Fruit fly (Drosophila melanogaster): ENCODE measurements around the gene p130CAS.

The p130CAS gene

DNA sequence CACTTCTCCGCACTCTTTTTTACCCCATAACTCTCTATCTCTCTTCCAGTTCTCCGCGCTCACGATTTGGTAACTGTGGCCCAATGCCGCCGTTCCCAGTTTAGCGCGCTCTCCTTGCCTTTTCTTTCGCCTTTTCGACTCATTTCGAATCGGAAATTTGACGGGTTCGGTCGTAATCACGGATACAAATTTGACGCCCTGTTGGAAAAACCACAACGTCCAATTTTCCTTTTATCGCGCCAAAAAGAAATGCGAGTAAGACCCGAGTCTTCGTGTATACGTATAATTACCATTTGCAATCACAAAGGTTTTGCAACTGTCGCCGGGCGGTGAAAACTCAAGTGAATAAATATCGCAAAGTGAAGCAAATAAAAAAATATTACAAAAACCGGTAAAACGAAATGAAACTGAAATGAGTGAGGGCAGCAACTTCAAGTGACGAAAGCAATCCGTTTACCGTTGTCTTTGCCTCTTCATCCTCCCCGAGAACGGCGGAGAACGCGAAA, 23.3 kb upstream of the p130CAS start, which contains the start of gene Pdk1 (continued):
- no peak for TF ChIP-seq CG31365 (tag; optimal IDR thresholded peaks at IDR 0.05)
- no peak for TF ChIP-seq pzg (GFP tag; optimal IDR thresholded peaks at IDR 0.05)
- TF ChIP-seq pnt (GFP tag; optimal IDR thresholded peaks at IDR 0.05) = no peak
- peak; percentile 34; the same call in 1 of the 2 replicates for TF ChIP-seq Nf-YA (GFP tag; IDR thresholded peaks at IDR 0.05)
- TF ChIP-seq CG11696 (GFP tag; IDR thresholded peaks at IDR 0.05) = no peak
- TF ChIP-seq amos (GFP tag; IDR thresholded peaks at IDR 0.05; ENCODE audit: partially characterized antibody) = peak; percentile 52; the same call in 1 of the 2 replicates
- TF ChIP-seq da (GFP tag; optimal IDR thresholded peaks at IDR 0.05) = no peak
- TF ChIP-seq scrt (GFP tag; optimal IDR thresholded peaks at IDR 0.05) = peak; percentile 71
- no peak for TF ChIP-seq Sox100B (GFP tag; optimal IDR thresholded peaks at IDR 0.05)
- TF ChIP-seq CG12769 (tag; optimal IDR thresholded peaks at IDR 0.05) = peak; percentile 83
- TF ChIP-seq CG13287 (GFP tag; IDR thresholded peaks at IDR 0.05; ENCODE audit: partially characterized antibody) = peak; percentile 44; the same call in 1 of the 2 replicates
- no peak for TF ChIP-seq twi (tag; optimal IDR thresholded peaks at IDR 0.05)
- TF ChIP-seq fd96Cb (tag; optimal IDR thresholded peaks at IDR 0.05) = no peak
- no peak for TF ChIP-seq CG3281 (GFP tag; optimal IDR thresholded peaks at IDR 0.05)
- no peak for TF ChIP-seq ttk (GFP tag; IDR thresholded peaks at IDR 0.05)
- TF ChIP-seq CG6854 (GFP tag; optimal IDR thresholded peaks at IDR 0.05) = no peak
- TF ChIP-seq CG1647 (GFP tag; optimal IDR thresholded peaks at IDR 0.05) = no peak
- TF ChIP-seq ase (GFP tag; IDR thresholded peaks at IDR 0.05) = no peak
- no peak for TF ChIP-seq Sry-δ (GFP tag; optimal IDR thresholded peaks at IDR 0.05)
- peak; percentile 41; the same call in 1 of the 2 replicates for TF ChIP-seq stc (GFP tag; IDR thresholded peaks at IDR 0.05)
- TF ChIP-seq CG8924 (tag; optimal IDR thresholded peaks at IDR 0.05) = peak; percentile 5
- no peak for TF ChIP-seq CG3726 (GFP tag; IDR thresholded peaks at IDR 0.05)
- TF ChIP-seq nerfin-2 (GFP tag; IDR thresholded peaks at IDR 0.05; ENCODE audit: partially characterized antibody) = 0 out of 2 replicates have a peak, but pooled peaks have one; percentile 46
- no peak for TF ChIP-seq CG11560 (tag; IDR thresholded peaks at IDR 0.05)
- no peak for TF ChIP-seq Ptx1 (GFP tag; IDR thresholded peaks at IDR 0.05)
- TF ChIP-seq Awh (GFP tag; IDR thresholded peaks at IDR 0.05) = no peak; the same call in 1 of the 2 replicates
- TF ChIP-seq Hr39 (optimal IDR thresholded peaks at IDR 0.05) = no peak
- no peak for TF ChIP-seq CG11247 (GFP tag; IDR thresholded peaks at IDR 0.05)
- no peak for TF ChIP-seq MBD-R2 (GFP tag; IDR thresholded peaks at IDR 0.05)
- TF ChIP-seq CG15514 (GFP tag; optimal IDR thresholded peaks at IDR 0.05) = peak; percentile 1
- no peak for TF ChIP-seq usp (GFP tag; optimal IDR thresholded peaks at IDR 0.05)
- no peak for TF ChIP-seq Poxn (GFP tag; IDR thresholded peaks at IDR 0.05)
- TF ChIP-seq Neu2 (GFP tag; optimal IDR thresholded peaks at IDR 0.05; ENCODE audit: borderline replicate concordance) = no peak
- peak; percentile 48 for TF ChIP-seq rib (GFP tag; IDR thresholded peaks at IDR 0.05)
- no peak for TF ChIP-seq CG13775 (GFP tag; optimal IDR thresholded peaks at IDR 0.05)
- no peak for TF ChIP-seq CG4282 (GFP tag; optimal IDR thresholded peaks at IDR 0.05)
- no peak for TF ChIP-seq dmrt99B (tag; optimal IDR thresholded peaks at IDR 0.05)
- TF ChIP-seq prd (optimal IDR thresholded peaks at IDR 0.05) = no peak
- TF ChIP-seq prd (GFP tag; IDR thresholded peaks at IDR 0.05) = no peak
- no peak for TF ChIP-seq dm (GFP tag; optimal IDR thresholded peaks at IDR 0.05)
- no peak for TF ChIP-seq phol (tag; optimal IDR thresholded peaks at IDR 0.05)
- no peak for TF ChIP-seq lmd (GFP tag; IDR thresholded peaks at IDR 0.05)
- TF ChIP-seq CG10147 (GFP tag; optimal IDR thresholded peaks at IDR 0.05) = no peak
- TF ChIP-seq CG5953 (GFP tag; IDR thresholded peaks at IDR 0.05) = peak; percentile 42; the same call in 1 of the 2 replicates
- TF ChIP-seq CG12744 (GFP tag; optimal IDR thresholded peaks at IDR 0.05) = no peak
- peak; percentile 48 for TF ChIP-seq caup (GFP tag; optimal IDR thresholded peaks at IDR 0.05; ENCODE audit: severe bottlenecking)
- no peak for TF ChIP-seq Dll (GFP tag; IDR thresholded peaks at IDR 0.05; ENCODE audit: partially characterized antibody)
- no peak for TF ChIP-seq CG15073 (GFP tag; optimal IDR thresholded peaks at IDR 0.05)
- TF ChIP-seq Chrac-16 (GFP tag; optimal IDR thresholded peaks at IDR 0.05) = no peak
- TF ChIP-seq CG1792 (GFP tag; optimal IDR thresholded peaks at IDR 0.05) = peak; percentile 2
- TF ChIP-seq gce (GFP tag; IDR thresholded peaks at IDR 0.05) = peak; percentile 42; the same call in 1 of the 3 replicates

Measured in whole organism, embryonic.